Worm (Caenorhabditis elegans): ENCODE data around the gene sptl-1.

The sptl-1 gene

DNA sequence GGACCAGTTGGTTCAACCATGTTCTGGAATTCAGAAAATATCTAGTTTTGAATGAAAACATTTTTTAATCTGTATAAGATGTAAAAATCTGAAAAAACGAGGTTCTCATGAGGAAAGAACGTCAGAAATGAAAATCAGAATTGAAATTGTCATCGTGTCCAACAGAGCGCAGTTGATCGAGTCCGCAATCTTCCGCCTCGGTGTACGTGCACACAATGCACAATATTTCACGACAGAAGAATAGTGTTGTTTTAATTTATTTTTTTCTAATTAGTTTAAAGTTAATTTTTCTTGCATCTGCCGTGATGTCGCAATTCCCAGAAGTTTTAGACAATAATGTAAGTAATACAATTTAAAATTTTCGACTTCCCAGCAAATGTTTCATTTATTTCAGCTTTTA, 7.8 kb upstream of the sptl-1 start, which contains the start of gene nfyc-1 (continued):
- peak; percentile 51 for TF ChIP-seq nhr-28 (tag; optimal IDR thresholded peaks at IDR 0.05)
- no peak for TF ChIP-seq daf-16 (GFP tag; optimal IDR thresholded peaks at IDR 0.05)
- peak; percentile 35 for TF ChIP-seq daf-16 (tag; optimal IDR thresholded peaks at IDR 0.05)
- no peak for TF ChIP-seq nhr-48 (tag; optimal IDR thresholded peaks at IDR 0.05)
- TF ChIP-seq dpl-1 (GFP tag; optimal IDR thresholded peaks at IDR 0.05), result peak; percentile 66
- TF ChIP-seq nhr-10 (tag; optimal IDR thresholded peaks at IDR 0.05), result no peak
- TF ChIP-seq zag-1 (tag; optimal IDR thresholded peaks at IDR 0.05), result no peak
- no peak for TF ChIP-seq nhr-11 (tag; optimal IDR thresholded peaks at IDR 0.05)
- TF ChIP-seq lin-38 (GFP tag; IDR thresholded peaks at IDR 0.05), result peak; percentile 89
- TF ChIP-seq mdt-29 (GFP tag; IDR thresholded peaks at IDR 0.05), result no peak
- no peak for TF ChIP-seq sdz-12 (GFP tag; optimal IDR thresholded peaks at IDR 0.05)
- no peak for TF ChIP-seq lir-3 (tag; optimal IDR thresholded peaks at IDR 0.05)
- TF ChIP-seq nhr-25 (tag; optimal IDR thresholded peaks at IDR 0.05; ENCODE audit: borderline replicate concordance, insufficient read depth), result no peak
- TF ChIP-seq ces-1 (GFP tag; optimal IDR thresholded peaks at IDR 0.05), result no peak
- no peak for TF ChIP-seq F49E8.2 (tag; optimal IDR thresholded peaks at IDR 0.05; ENCODE audit: borderline replicate concordance)
- no peak for TF ChIP-seq daf-8 (GFP tag; IDR thresholded peaks at IDR 0.05)
- no peak for TF ChIP-seq nhr-237 (tag; optimal IDR thresholded peaks at IDR 0.05)
- TF ChIP-seq lin-13 (GFP tag; optimal IDR thresholded peaks at IDR 0.05), result peak; percentile 63
- TF ChIP-seq ctbp-1 (GFP tag; IDR thresholded peaks at IDR 0.05), result no peak
- TF ChIP-seq zip-2 (tag; optimal IDR thresholded peaks at IDR 0.05), result no peak
- no peak for TF ChIP-seq unc-130 (GFP tag; optimal IDR thresholded peaks at IDR 0.05)
- TF ChIP-seq duxl-1 (tag; optimal IDR thresholded peaks at IDR 0.05; ENCODE audit: poor library complexity), result peak; percentile 7
- no peak for TF ChIP-seq vab-7 (GFP tag; IDR thresholded peaks at IDR 0.05)
- TF ChIP-seq lsy-2 (tag; optimal IDR thresholded peaks at IDR 0.05), result peak in 1 of 2 experiments; percentile 83
- TF ChIP-seq nhr-102 (tag; optimal IDR thresholded peaks at IDR 0.05), result no peak
- no peak for TF ChIP-seq egl-43 (GFP tag; IDR thresholded peaks at IDR 0.05)
- TF ChIP-seq ceh-20 (GFP tag; IDR thresholded peaks at IDR 0.05), result no peak
- no peak for TF ChIP-seq Y48G9A.11 (GFP tag; IDR thresholded peaks at IDR 0.05)
- no peak for TF ChIP-seq egl-27 (tag; optimal IDR thresholded peaks at IDR 0.05)
- TF ChIP-seq aha-1 (tag), result no peak
- no peak for TF ChIP-seq nhr-42 (GFP tag; IDR thresholded peaks at IDR 0.05)
- TF ChIP-seq snpc-1.2 (GFP tag; IDR thresholded peaks at IDR 0.05), result no peak
- TF ChIP-seq F37D6.2 (tag; optimal IDR thresholded peaks at IDR 0.05), result no peak
- TF ChIP-seq Y105C5A.15 (GFP tag; IDR thresholded peaks at IDR 0.05), result no peak
- no peak for TF ChIP-seq skn-1 (tag; optimal IDR thresholded peaks at IDR 0.05)
- peak; percentile 0 for TF ChIP-seq ztf-7 (tag; optimal IDR thresholded peaks at IDR 0.05)
- TF ChIP-seq aly-2 (tag; optimal IDR thresholded peaks at IDR 0.05), result no peak
- no peak for TF ChIP-seq F26F4.8 (GFP tag; conservative IDR thresholded peaks at IDR 0.05)
- TF ChIP-seq lin-39 (tag; optimal IDR thresholded peaks at IDR 0.05), result no peak
- TF ChIP-seq lin-29 (GFP tag; IDR thresholded peaks at IDR 0.05), result no peak
- peak; percentile 22 for TF ChIP-seq ama-1 (optimal IDR thresholded peaks at IDR 0.05)
- peak; percentile 60 for TF ChIP-seq dve-1 (tag; optimal IDR thresholded peaks at IDR 0.05; ENCODE audit: insufficient read depth)
- no peak for TF ChIP-seq pqm-1 (tag; optimal IDR thresholded peaks at IDR 0.05)
- TF ChIP-seq fkh-10 (GFP tag; optimal IDR thresholded peaks at IDR 0.05), result peak; percentile 20
- no peak for TF ChIP-seq dmd-8 (GFP tag; IDR thresholded peaks at IDR 0.05)
- no peak for TF ChIP-seq mxl-2 (GFP tag; conservative IDR thresholded peaks at IDR 0.05)
- no peak for TF ChIP-seq nhr-41 (GFP tag; IDR thresholded peaks at IDR 0.05)
- TF ChIP-seq rbr-2 (tag; optimal IDR thresholded peaks at IDR 0.05), result peak; percentile 7
- no peak for TF ChIP-seq jun-1 (tag; optimal IDR thresholded peaks at IDR 0.05)
- TF ChIP-seq set-16 (GFP tag; IDR thresholded peaks at IDR 0.05), result no peak
- TF ChIP-seq fos-1 (tag; optimal IDR thresholded peaks at IDR 0.05), result no peak
- TF ChIP-seq dmd-6 (GFP tag; IDR thresholded peaks at IDR 0.05), result no peak
- no peak for TF ChIP-seq unc-39 (tag; optimal IDR thresholded peaks at IDR 0.05)
- peak; percentile 52; the same call in 1 of the 2 replicates for TF ChIP-seq hmg-1.1 (GFP tag; IDR thresholded peaks at IDR 0.05)

Data from whole organism, L4 larva.